Worm (Caenorhabditis elegans) whole organism, mixed stage, embryonic: ENCODE results near the gene pvf-1.

ENCODE experiments used
- blmp-1 ChIP-seq: fragments of 150-350 bp; optimal IDR thresholded peaks from 2 replicates; lab custom pipeline; 2014; ENCODE audit warnings: missing biosample characterization, missing genetic modification characterization
- hlh-1 ChIP-seq: fragments of 150-350 bp; optimal IDR thresholded peaks from 2 replicates; lab custom pipeline; 2014; ENCODE audit warnings: missing biosample characterization, missing genetic modification reagents, missing genetic modification characterization
- snpc-4 ChIP-seq: fragments of 150-350 bp; optimal IDR thresholded peaks from 2 replicates; lab custom pipeline; 2014; ENCODE audit warnings: missing biosample characterization, missing genetic modification characterization
- unc-62 ChIP-seq: fragments of 150-350 bp; optimal IDR thresholded peaks from 2 replicates; lab custom pipeline; 2014; ENCODE audit warnings: missing biosample characterization, missing genetic modification reagents, missing genetic modification characterization
- zip-8 ChIP-seq: fragments of 150-350 bp; optimal IDR thresholded peaks from 2 replicates; lab custom pipeline; 2014; ENCODE audit warnings: missing biosample characterization, missing genetic modification characterization

DNA sequence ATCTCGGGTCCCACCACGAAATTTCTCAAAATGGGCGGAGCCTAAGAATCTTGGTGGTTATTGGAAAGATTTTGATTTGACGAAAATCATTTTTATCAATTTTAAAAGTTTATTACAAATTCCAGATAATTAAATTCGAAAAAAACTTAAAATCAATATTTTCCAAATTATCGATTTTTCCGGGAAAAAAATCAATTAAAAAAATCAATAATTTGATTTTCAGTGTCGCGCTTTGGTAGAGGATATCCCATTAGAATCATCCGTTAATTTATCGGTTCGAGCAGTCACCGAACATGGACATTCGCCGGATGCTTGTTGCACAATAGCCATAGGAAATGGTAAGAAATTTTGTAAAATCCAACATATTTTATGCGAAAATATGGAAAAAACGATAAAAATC, 30.7 kb downstream of the pvf-1 start:
- TF ChIP-seq snpc-4, result no peak
- TF ChIP-seq unc-62 (GFP tag; lab: Kevin White, UChicago), result no peak
- TF ChIP-seq hlh-1 (tag; lab: Kevin White, UChicago), result no peak
- no peak for TF ChIP-seq zip-8 (tag; lab: Kevin White, UChicago)
- TF ChIP-seq blmp-1, result no peak
